Fruit fly (Drosophila melanogaster): Measurements from ENCODE around the gene CG32544.

The CG32544 gene

DNA sequence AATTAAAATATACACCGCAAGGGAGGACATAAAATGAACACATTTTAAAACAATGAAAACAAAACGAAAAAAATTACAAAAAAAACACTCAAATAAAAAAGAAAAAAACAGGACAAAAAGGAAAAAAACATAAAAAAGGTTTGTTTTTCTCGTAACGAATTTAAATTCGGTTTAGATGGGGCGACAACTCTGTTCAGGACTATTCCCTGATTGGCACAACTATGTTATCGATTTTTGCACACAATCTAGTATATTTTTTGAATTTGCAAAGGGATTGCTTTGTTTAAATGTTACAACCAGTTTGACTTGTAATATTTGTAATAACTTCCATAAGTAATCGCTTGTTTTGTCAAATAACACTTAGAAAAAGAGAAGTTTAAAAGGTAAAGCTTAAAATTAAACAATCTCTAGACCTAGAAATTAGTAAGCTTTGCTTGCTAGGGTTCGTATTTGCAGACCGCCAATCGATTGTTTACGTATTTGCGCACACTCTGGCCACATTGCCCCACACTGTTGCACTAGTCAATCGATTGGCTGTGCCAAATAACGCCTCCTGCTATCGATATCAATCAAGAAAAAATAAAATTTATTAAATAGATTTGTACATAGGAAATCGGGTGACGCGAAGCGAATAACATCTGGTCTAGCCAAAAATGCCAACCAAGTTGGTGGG is 24.1 kb downstream of the CG32544 start, which contains the start of gene CG7332:
Gene CG7332, plus strand, starts transcription at position 515 of the 673 bp plus-strand sequence.
- TF ChIP-seq CG3032 (tag; optimal IDR thresholded peaks at IDR 0.05) (no peak), Hr39 (GFP tag; optimal IDR thresholded peaks at IDR 0.05) (peak; percentile 8), Blimp-1 (GFP tag; optimal IDR thresholded peaks at IDR 0.05) (no peak), esn (GFP tag; optimal IDR thresholded peaks at IDR 0.05) (peak; percentile 10), Eip78C (GFP tag) (peak; percentile 45), cyc (GFP tag; optimal IDR thresholded peaks at IDR 0.05) (peak; percentile 1)

DNA sequence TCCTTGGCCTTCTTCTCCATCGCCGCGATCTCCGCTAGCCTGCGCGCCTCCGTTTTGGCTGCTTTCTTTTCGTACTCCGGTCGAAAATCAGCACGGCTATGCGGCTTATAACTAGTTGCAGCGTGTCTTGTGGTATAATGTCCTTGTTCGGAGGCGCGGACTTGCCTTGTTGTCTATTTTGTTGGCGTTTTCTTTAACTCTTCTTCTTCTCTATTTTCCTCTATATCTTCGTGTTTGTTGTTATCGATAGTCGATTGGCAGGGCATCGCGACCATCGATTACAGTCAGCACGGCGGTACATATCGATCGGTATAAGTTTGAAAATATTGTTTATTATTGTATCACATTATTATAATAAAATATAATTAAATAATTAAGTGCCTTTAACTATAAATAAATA is 33.3 kb downstream of the CG32544 start, which contains the start of gene Flacc:
Gene Flacc, minus strand, starts transcription at position 204 of the 400 bp plus-strand sequence.
- TF ChIP-seq cyc (GFP tag; optimal IDR thresholded peaks at IDR 0.05) (no peak), Eip78C (GFP tag) (peak; percentile 54), dsx (GFP tag; optimal IDR thresholded peaks at IDR 0.05; ENCODE audit: poor library complexity, severe bottlenecking) (peak; percentile 22), Ets96B (tag; optimal IDR thresholded peaks at IDR 0.05) (no peak), CG32006 (GFP tag; optimal IDR thresholded peaks at IDR 0.05) (no peak)

DNA sequence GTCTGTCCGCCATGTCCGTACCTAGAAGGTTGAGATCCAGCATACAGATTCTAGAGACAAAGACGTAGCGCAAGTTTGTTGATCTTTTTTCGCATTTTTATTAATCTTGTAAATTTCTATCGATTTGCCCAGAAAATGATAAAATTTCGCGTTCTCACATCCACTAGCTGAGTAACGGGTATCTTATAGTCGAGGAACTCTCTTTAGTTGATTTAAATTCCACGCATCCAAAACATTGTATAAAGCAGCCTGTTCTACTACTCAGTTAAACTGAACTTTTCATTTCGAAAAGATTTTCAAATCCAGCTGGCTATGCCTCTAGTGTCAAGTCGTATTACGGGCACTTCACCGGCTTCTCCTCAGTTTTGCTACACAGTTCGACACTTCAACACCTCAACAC is 34.1 kb downstream of the CG32544 start, which contains the start of gene SdhBL:
Gene SdhBL, plus strand, starts transcription at position 301 of the 400 bp plus-strand sequence.
- TF ChIP-seq CG7368 (GFP tag; optimal IDR thresholded peaks at IDR 0.05) (no peak), lz (GFP tag; optimal IDR thresholded peaks at IDR 0.05) (no peak), dsx (GFP tag; optimal IDR thresholded peaks at IDR 0.05; ENCODE audit: poor library complexity, severe bottlenecking) (no peak), CG8632 (GFP tag; optimal IDR thresholded peaks at IDR 0.05) (no peak), achi (GFP tag; optimal IDR thresholded peaks at IDR 0.05) (no peak), Hr39 (GFP tag; optimal IDR thresholded peaks at IDR 0.05) (no peak)

DNA sequence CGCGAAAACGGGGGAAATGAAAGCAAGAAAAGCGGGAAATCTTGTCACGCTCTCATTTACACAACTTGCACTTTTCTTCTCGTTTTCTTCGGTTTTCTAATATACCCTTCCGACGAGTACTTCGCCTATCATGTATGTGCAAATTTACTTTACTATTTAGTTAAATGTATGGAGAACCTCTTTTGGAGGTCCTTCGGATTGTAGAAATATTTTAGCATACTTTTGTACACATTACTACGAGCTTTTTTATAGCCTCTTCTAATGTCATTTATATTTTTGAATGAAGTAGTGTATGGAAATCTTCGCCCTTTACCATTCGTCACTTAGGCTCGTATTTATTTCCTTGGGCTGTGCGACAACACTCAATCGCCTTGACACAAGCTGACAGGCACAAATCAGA is 37.2 kb downstream of the CG32544 start:
- TF ChIP-seq fd59A (GFP tag; optimal IDR thresholded peaks at IDR 0.05) (no peak), CG32006 (GFP tag; optimal IDR thresholded peaks at IDR 0.05) (no peak), ss (GFP tag; optimal IDR thresholded peaks at IDR 0.05) (no peak), esn (GFP tag; optimal IDR thresholded peaks at IDR 0.05) (no peak), Lpt (GFP tag; optimal IDR thresholded peaks at IDR 0.05) (no peak), CG15336 (GFP tag; IDR thresholded peaks at IDR 0.05) (0 out of 2 replicates have a peak, but pooled peaks have one; percentile 8), Smox (GFP tag; optimal IDR thresholded peaks at IDR 0.05) (no peak), Eip78C (GFP tag) (peak; percentile 55), Met (GFP tag; optimal IDR thresholded peaks at IDR 0.05) (no peak), OdsH (GFP tag; optimal IDR thresholded peaks at IDR 0.05) (no peak), Sox15 (GFP tag; optimal IDR thresholded peaks at IDR 0.05) (no peak), CG34406 (GFP tag; optimal IDR thresholded peaks at IDR 0.05) (no peak), Ets21C (GFP tag; optimal IDR thresholded peaks at IDR 0.05) (no peak)

DNA sequence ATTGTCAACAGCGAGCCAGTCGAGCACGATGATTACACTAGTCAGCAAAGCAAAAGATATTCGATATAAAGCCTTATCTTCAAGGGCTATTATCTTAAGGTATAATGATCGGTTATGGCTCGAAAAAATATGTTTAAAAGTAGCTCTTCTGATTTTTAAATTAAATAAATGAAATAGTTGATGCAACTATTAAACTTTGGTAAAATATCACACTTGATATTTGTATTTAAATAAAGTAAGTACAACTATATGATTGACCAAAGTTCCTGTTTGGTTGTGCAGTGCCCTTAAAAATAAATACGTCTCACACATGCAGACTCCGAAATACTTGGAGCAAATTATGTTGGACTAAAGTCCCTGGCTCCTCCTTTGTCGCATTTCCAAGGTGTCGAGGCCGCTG is 37.8 kb downstream of the CG32544 start:
- TF ChIP-seq CG8319 (GFP tag; optimal IDR thresholded peaks at IDR 0.05) = no peak
- TF ChIP-seq CG10631 (GFP tag; optimal IDR thresholded peaks at IDR 0.05) = no peak
- TF ChIP-seq ss (GFP tag; optimal IDR thresholded peaks at IDR 0.05) = peak in 1 of 2 experiments; percentile 2
- no peak for TF ChIP-seq CG8632 (GFP tag; optimal IDR thresholded peaks at IDR 0.05)
- TF ChIP-seq dac (GFP tag; optimal IDR thresholded peaks at IDR 0.05) = no peak
- no peak for TF ChIP-seq Blimp-1 (GFP tag; optimal IDR thresholded peaks at IDR 0.05)
- TF ChIP-seq CG6808 (GFP tag; optimal IDR thresholded peaks at IDR 0.05) = peak; percentile 7
- TF ChIP-seq vri (GFP tag; optimal IDR thresholded peaks at IDR 0.05) = no peak
- peak; percentile 77 for TF ChIP-seq Eip78C (GFP tag)
- TF ChIP-seq CG6163 (GFP tag; IDR thresholded peaks at IDR 0.05) = no peak
- TF ChIP-seq pdm3 (GFP tag; optimal IDR thresholded peaks at IDR 0.05) = peak; percentile 23
- TF ChIP-seq CG15336 (GFP tag; IDR thresholded peaks at IDR 0.05) = peak; percentile 42; the same call in 1 of the 2 replicates
- no peak for TF ChIP-seq CG8119 (GFP tag; IDR thresholded peaks at IDR 0.05)
- TF ChIP-seq topi (GFP tag; optimal IDR thresholded peaks at IDR 0.05) = no peak
- TF ChIP-seq dsx (GFP tag; optimal IDR thresholded peaks at IDR 0.05; ENCODE audit: poor library complexity, severe bottlenecking) = peak; percentile 41
- peak; percentile 31 for TF ChIP-seq Ets96B (tag; optimal IDR thresholded peaks at IDR 0.05)
- peak; percentile 15 for TF ChIP-seq CG6276 (GFP tag; optimal IDR thresholded peaks at IDR 0.05)
- no peak for TF ChIP-seq spab (GFP tag; optimal IDR thresholded peaks at IDR 0.05)
- no peak for TF ChIP-seq Sox102F (GFP tag; optimal IDR thresholded peaks at IDR 0.05)
- TF ChIP-seq Eip93F (GFP tag; optimal IDR thresholded peaks at IDR 0.05) = no peak
- peak; percentile 5 for TF ChIP-seq esn (GFP tag; optimal IDR thresholded peaks at IDR 0.05)
- peak; percentile 1 for TF ChIP-seq CG32006 (GFP tag; optimal IDR thresholded peaks at IDR 0.05)
- no peak for TF ChIP-seq cyc (GFP tag; optimal IDR thresholded peaks at IDR 0.05)
- no peak for TF ChIP-seq Met (GFP tag; optimal IDR thresholded peaks at IDR 0.05)
- peak; percentile 28 for TF ChIP-seq CG3032 (tag; optimal IDR thresholded peaks at IDR 0.05)
- TF ChIP-seq OdsH (GFP tag; optimal IDR thresholded peaks at IDR 0.05) = peak; percentile 10
- TF ChIP-seq Ets21C (GFP tag; optimal IDR thresholded peaks at IDR 0.05) = no peak
- TF ChIP-seq CG11902 (GFP tag; optimal IDR thresholded peaks at IDR 0.05) = no peak
- no peak for TF ChIP-seq CG9139 (GFP tag; optimal IDR thresholded peaks at IDR 0.05)
- TF ChIP-seq eg (GFP tag; IDR thresholded peaks at IDR 0.05) = no peak
